Worm (Caenorhabditis elegans) whole organism, mixed stage, embryonic: Measurements from ENCODE around the gene clc-28.

Experiments used
- M03D4.4 ChIP-seq: sonication (generic microtip); optimal IDR thresholded peaks from 2 replicates; lab custom pipeline; 2017; ENCODE audit warnings: mild to moderate bottlenecking, missing genetic modification characterization, missing compliant biosample characterization
- bed-3 ChIP-seq: fragments of 200-800 bp; sonication (Bioruptor generic); optimal IDR thresholded peaks from 3 replicates; lab custom pipeline; 2018; ENCODE audit warnings: mild to moderate bottlenecking, missing genetic modification characterization, moderate library complexity, missing compliant biosample characterization
- blmp-1 ChIP-seq: fragments of 150-350 bp; optimal IDR thresholded peaks from 2 replicates; lab custom pipeline; 2014; ENCODE audit warnings: missing biosample characterization, missing genetic modification characterization
- ceh-39 ChIP-seq: fragments of 150-350 bp; optimal IDR thresholded peaks from 2 replicates; lab custom pipeline; 2014; ENCODE audit warnings: missing biosample characterization, missing genetic modification characterization
- ceh-43 ChIP-seq: fragments of 200-800 bp; sonication (Bioruptor generic); optimal IDR thresholded peaks from 2 replicates; lab custom pipeline; 2018; ENCODE audit warnings: mild to moderate bottlenecking, missing genetic modification characterization, moderate library complexity, missing compliant biosample characterization
- ceh-83 ChIP-seq: fragments of 200-800 bp; sonication (Bioruptor generic); optimal IDR thresholded peaks from 2 replicates; lab custom pipeline; 2018; ENCODE audit warnings: mild to moderate bottlenecking, missing genetic modification characterization, missing compliant biosample characterization
- ces-1 ChIP-seq: fragments of 150-350 bp; optimal IDR thresholded peaks from 2 replicates; lab custom pipeline; 2014; ENCODE audit warnings: missing biosample characterization, missing genetic modification reagents, missing genetic modification characterization
- cnd-1 ChIP-seq: fragments of 200-800 bp; sonication (Bioruptor generic); optimal IDR thresholded peaks from 2 replicates; lab custom pipeline; 2018; ENCODE audit warnings: mild to moderate bottlenecking, missing genetic modification characterization, missing compliant biosample characterization
- drap-1 ChIP-seq: fragments of 200-800 bp; sonication (Bioruptor generic); optimal IDR thresholded peaks from 3 replicates; lab custom pipeline; 2018; ENCODE audit warnings: mild to moderate bottlenecking, missing genetic modification characterization, missing compliant biosample characterization
- elt-1 ChIP-seq: sonication (generic microtip); optimal IDR thresholded peaks from 2 replicates; lab custom pipeline; 2017; ENCODE audit warnings: missing genetic modification characterization, mild to moderate bottlenecking, missing compliant biosample characterization, antibody characterized with exemption, moderate library complexity, borderline replicate concordance; ENCODE audit not compliant: insufficient read depth
- elt-3 ChIP-seq: fragments of 150-350 bp; optimal IDR thresholded peaks from 2 replicates; lab custom pipeline; 2014; ENCODE audit warnings: missing biosample characterization, missing genetic modification characterization
- flh-1 ChIP-seq: fragments of 200-800 bp; sonication (Bioruptor generic); optimal IDR thresholded peaks from 2 replicates; lab custom pipeline; 2018; ENCODE audit warnings: mild to moderate bottlenecking, missing genetic modification characterization, moderate library complexity, missing compliant biosample characterization
- ham-2 ChIP-seq: fragments of 200-800 bp; sonication (Bioruptor generic); optimal IDR thresholded peaks from 2 replicates; lab custom pipeline; 2018; ENCODE audit warnings: mild to moderate bottlenecking, missing genetic modification characterization, missing compliant biosample characterization
- hlh-1 ChIP-seq: fragments of 150-350 bp; optimal IDR thresholded peaks from 2 replicates; lab custom pipeline; 2014; ENCODE audit warnings: missing biosample characterization, missing genetic modification reagents, missing genetic modification characterization
- lin-13 ChIP-seq: fragments of 150-350 bp; optimal IDR thresholded peaks from 2 replicates; lab custom pipeline; 2014; ENCODE audit warnings: missing biosample characterization, missing genetic modification characterization
- lin-32 ChIP-seq: fragments of 200-800 bp; sonication (Bioruptor generic); optimal IDR thresholded peaks from 2 replicates; lab custom pipeline; 2018; ENCODE audit warnings: mild to moderate bottlenecking, missing genetic modification characterization, missing compliant biosample characterization
- lsy-2 ChIP-seq: fragments of 150-350 bp; optimal IDR thresholded peaks from 2 replicates; lab custom pipeline; 2014; ENCODE audit warnings: missing biosample characterization, missing genetic modification characterization
- mab-5 ChIP-seq: fragments of 150-350 bp; optimal IDR thresholded peaks from 2 replicates; lab custom pipeline; 2014; ENCODE audit warnings: missing biosample characterization, missing genetic modification characterization
- mep-1 ChIP-seq: fragments of 150-350 bp; optimal IDR thresholded peaks from 2 replicates; lab custom pipeline; 2017; ENCODE audit warnings: missing biosample characterization, missing genetic modification reagents, missing genetic modification characterization, inconsistent platforms
- mls-2 ChIP-seq: sonication (generic microtip); optimal IDR thresholded peaks from 2 replicates; lab custom pipeline; 2016; ENCODE audit warnings: mild to moderate bottlenecking, missing genetic modification characterization, moderate library complexity, missing compliant biosample characterization
- nhr-12 ChIP-seq: fragments of 150-350 bp; optimal IDR thresholded peaks from 2 replicates; lab custom pipeline; 2014; ENCODE audit warnings: missing biosample characterization, missing genetic modification characterization
- nhr-2 ChIP-seq: fragments of 150-350 bp; optimal IDR thresholded peaks from 2 replicates; lab custom pipeline; 2014; ENCODE audit warnings: missing biosample characterization, missing genetic modification characterization
- nhr-237 ChIP-seq: fragments of 150-350 bp; optimal IDR thresholded peaks from 2 replicates; lab custom pipeline; 2014; ENCODE audit warnings: missing biosample characterization, missing genetic modification characterization
- nhr-28 ChIP-seq: fragments of 150-350 bp; optimal IDR thresholded peaks from 2 replicates; lab custom pipeline; 2014; ENCODE audit warnings: missing biosample characterization, missing genetic modification characterization
- nhr-76 ChIP-seq: sonication (generic microtip); optimal IDR thresholded peaks from 2 replicates; lab custom pipeline; 2017; ENCODE audit warnings: missing biosample characterization, missing genetic modification characterization
- pha-4 ChIP-seq: fragments of 150-350 bp; optimal IDR thresholded peaks from 2 replicates; lab custom pipeline; 2018; ENCODE audit warnings: missing biosample characterization, missing genetic modification reagents, missing genetic modification characterization
- sem-2 ChIP-seq: fragments of 200-800 bp; sonication (Bioruptor generic); optimal IDR thresholded peaks from 2 replicates; lab custom pipeline; 2018; ENCODE audit warnings: mild to moderate bottlenecking, missing genetic modification characterization, missing compliant biosample characterization
- snpc-4 ChIP-seq: fragments of 150-350 bp; optimal IDR thresholded peaks from 2 replicates; lab custom pipeline; 2014; ENCODE audit warnings: missing biosample characterization, missing genetic modification characterization
- sptf-1 ChIP-seq: sonication (generic microtip); optimal IDR thresholded peaks from 2 replicates; lab custom pipeline; 2017; ENCODE audit warnings: mild to moderate bottlenecking, missing genetic modification characterization, moderate library complexity, missing compliant biosample characterization
- tbx-8 ChIP-seq: fragments of 200-800 bp; sonication (Bioruptor generic); optimal IDR thresholded peaks from 2 replicates; lab custom pipeline; 2018; ENCODE audit warnings: mild to moderate bottlenecking, missing genetic modification characterization, moderate library complexity, missing compliant biosample characterization
- unc-120 ChIP-seq: sonication (generic microtip); optimal IDR thresholded peaks from 2 replicates; lab custom pipeline; 2017; ENCODE audit warnings: missing genetic modification characterization, missing compliant biosample characterization; ENCODE audit not compliant: poor library complexity, severe bottlenecking
- unc-39 ChIP-seq: fragments of 150-350 bp; optimal IDR thresholded peaks from 2 replicates; lab custom pipeline; 2014; ENCODE audit warnings: missing biosample characterization, missing genetic modification characterization
- unc-62 ChIP-seq: fragments of 150-350 bp; optimal IDR thresholded peaks from 2 replicates; lab custom pipeline; 2014; ENCODE audit warnings: missing biosample characterization, missing genetic modification reagents, missing genetic modification characterization
- zip-8 ChIP-seq: fragments of 150-350 bp; optimal IDR thresholded peaks from 2 replicates; lab custom pipeline; 2014; ENCODE audit warnings: missing biosample characterization, missing genetic modification characterization
- ztf-11 ChIP-seq: fragments of 150-350 bp; optimal IDR thresholded peaks from 2 replicates; lab custom pipeline; 2014; ENCODE audit warnings: missing biosample characterization, missing genetic modification characterization

Gene clc-28

DNA sequence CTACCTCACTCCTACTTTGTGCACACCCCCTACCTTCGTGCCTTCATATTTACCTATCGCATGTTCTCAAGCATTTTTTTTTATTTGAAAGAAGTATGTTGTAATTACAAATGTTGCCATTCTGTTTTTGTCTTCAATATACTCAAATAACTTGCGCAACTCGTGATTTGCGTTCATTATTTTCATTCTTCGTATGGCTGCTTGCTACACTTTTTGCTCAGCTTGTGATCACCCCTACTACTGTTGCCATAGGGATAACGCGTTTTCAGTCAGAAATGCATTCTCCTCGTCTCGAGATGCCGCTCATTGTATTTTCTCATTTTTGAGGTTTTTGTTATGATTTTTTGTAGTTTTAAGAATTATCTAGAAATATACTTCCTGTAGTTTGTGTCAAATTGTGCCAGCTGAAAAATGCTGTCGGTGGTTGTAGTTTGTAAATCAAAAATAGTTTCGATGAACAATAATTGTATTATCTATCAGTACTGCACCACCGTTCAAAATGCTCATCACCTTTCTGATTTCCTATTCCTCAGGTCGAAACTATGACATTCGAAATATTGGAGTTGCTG, 16.5 kb downstream of the clc-28 start, which contains the start of gene F10E9.1:
F10E9.1 (plus strand) TSS at position 519 of the 569 bp plus-strand sequence.
- no peak for TF ChIP-seq lsy-2 (tag; lab: Kevin White, UChicago)
- TF ChIP-seq nhr-2 (tag; lab: Kevin White, UChicago) = no peak
- TF ChIP-seq sem-2 = no peak
- no peak for TF ChIP-seq ham-2
- no peak for TF ChIP-seq mls-2
- no peak for TF ChIP-seq ceh-39 (tag; lab: Kevin White, UChicago)
- no peak for TF ChIP-seq ceh-43 (GFP tag; lab: Kevin White, UChicago)
- no peak for TF ChIP-seq drap-1
- TF ChIP-seq bed-3 = no peak
- no peak for TF ChIP-seq elt-1 (tag; lab: Kevin White, UChicago)
- TF ChIP-seq ceh-83 (GFP tag; lab: Kevin White, UChicago) = no peak
- TF ChIP-seq nhr-76 = no peak
- TF ChIP-seq unc-62 (GFP tag; lab: Kevin White, UChicago) = no peak
- no peak for TF ChIP-seq elt-3
- TF ChIP-seq ztf-11 (tag; lab: Kevin White, UChicago) = no peak
- TF ChIP-seq unc-120 (tag; lab: Kevin White, UChicago) = no peak
- no peak for TF ChIP-seq nhr-28 (tag; lab: Kevin White, UChicago)

DNA sequence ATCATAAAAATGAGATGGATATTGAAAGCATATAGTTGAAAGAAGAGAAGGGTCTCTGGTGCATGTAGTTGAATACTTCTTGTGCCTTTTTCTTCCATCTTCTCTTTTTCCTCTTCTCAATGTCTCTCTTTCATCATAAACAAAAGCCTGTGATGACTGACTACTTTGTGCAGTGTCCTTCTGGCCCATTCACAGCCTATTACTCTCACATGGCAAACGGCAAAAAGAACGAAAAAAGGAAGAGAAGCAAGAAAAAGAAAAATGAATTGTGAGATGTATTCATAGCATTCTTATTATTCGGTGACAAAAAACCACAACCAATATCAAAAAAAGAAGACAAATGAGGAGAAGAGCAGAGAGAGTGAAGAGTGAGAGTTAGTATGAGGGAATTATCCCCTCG, 18.0 kb downstream of the clc-28 start:
- TF ChIP-seq lin-13 (tag; lab: Kevin White, UChicago) (no peak), drap-1 (no peak), unc-39 (no peak), unc-120 (tag; lab: Kevin White, UChicago) (no peak), bed-3 (no peak), flh-1 (GFP tag; lab: Kevin White, UChicago) (no peak), ceh-43 (GFP tag; lab: Kevin White, UChicago) (no peak), hlh-1 (tag; lab: Kevin White, UChicago) (no peak), M03D4.4 (tag; lab: Kevin White, UChicago) (no peak), nhr-28 (tag; lab: Kevin White, UChicago) (no peak), lin-32 (no peak), lsy-2 (tag; lab: Kevin White, UChicago) (no peak), mab-5 (tag; lab: Kevin White, UChicago) (no peak)

DNA sequence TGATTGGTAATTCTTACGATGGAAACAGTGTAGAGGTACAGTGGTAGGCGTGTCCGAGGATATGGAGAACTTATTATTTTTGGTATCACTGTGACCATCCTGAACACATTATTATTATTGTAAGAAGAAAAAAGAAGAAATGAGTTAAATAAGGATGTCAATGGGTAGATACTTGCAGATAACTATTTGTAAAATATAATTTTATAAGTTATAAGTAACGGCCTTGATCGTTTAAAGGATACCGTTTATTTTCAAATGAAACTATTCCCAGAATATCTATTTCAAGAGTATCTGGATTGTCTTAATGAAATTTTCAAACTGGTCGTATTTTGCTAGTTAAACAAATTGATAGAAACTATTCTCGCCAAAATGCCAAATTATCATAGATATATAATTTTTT, 19.1 kb downstream of the clc-28 start, which contains the start of gene F10E9.10:
F10E9.10 (minus strand) TSS at position 101 of the 400 bp plus-strand sequence.
- TF ChIP-seq unc-62 (GFP tag; lab: Kevin White, UChicago) (no peak), snpc-4 (tag; lab: Kevin White, UChicago) (no peak), mab-5 (tag; lab: Kevin White, UChicago) (no peak), pha-4 (no peak), drap-1 (no peak), hlh-1 (tag; lab: Kevin White, UChicago) (no peak), zip-8 (tag; lab: Kevin White, UChicago) (no peak), elt-1 (tag; lab: Kevin White, UChicago) (no peak), unc-120 (tag; lab: Kevin White, UChicago) (no peak), nhr-28 (tag; lab: Kevin White, UChicago) (no peak), tbx-8 (GFP tag; lab: Kevin White, UChicago) (no peak), ztf-11 (tag; lab: Kevin White, UChicago) (no peak), M03D4.4 (tag; lab: Kevin White, UChicago) (no peak), elt-3 (no peak)

DNA sequence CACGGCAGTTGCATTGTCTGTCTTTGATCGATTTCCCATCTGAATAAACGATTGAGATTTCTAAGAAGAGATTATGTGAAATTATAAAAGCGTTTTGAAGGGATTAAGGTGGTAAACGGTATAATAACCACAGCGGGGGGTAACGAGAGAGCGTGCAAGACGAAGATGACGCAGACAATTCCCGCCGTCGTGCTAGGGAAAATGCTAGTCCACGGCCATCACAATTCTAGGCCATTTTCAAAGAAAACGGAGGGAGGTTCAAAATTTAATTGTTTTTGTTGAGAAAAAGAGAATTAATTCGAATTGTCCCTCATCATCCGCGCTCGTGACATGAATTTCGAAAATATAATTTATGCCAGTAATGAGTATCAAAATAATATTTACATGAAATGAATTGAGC, 20.2 kb downstream of the clc-28 start, which contains the start of gene F10E9.11:
F10E9.11 (minus strand) TSS at position 161 of the 400 bp plus-strand sequence.
- peak; percentile 65 for TF ChIP-seq mls-2
- no peak for TF ChIP-seq blmp-1 (tag; lab: Kevin White, UChicago)
- TF ChIP-seq ztf-11 (tag; lab: Kevin White, UChicago) = no peak
- no peak for TF ChIP-seq ceh-83 (GFP tag; lab: Kevin White, UChicago)
- peak; percentile 20 for TF ChIP-seq ceh-39 (tag; lab: Kevin White, UChicago)
- no peak for TF ChIP-seq flh-1 (GFP tag; lab: Kevin White, UChicago)
- TF ChIP-seq nhr-2 (tag; lab: Kevin White, UChicago) = peak; percentile 42
- no peak for TF ChIP-seq nhr-28 (tag; lab: Kevin White, UChicago)
- peak; percentile 21 for TF ChIP-seq pha-4
- TF ChIP-seq nhr-12 (tag; lab: Kevin White, UChicago) = no peak
- TF ChIP-seq bed-3 = no peak
- peak; percentile 3 for TF ChIP-seq nhr-237 (tag; lab: Kevin White, UChicago)
- no peak for TF ChIP-seq elt-3
- no peak for TF ChIP-seq lin-32
- TF ChIP-seq unc-39 = no peak
- peak; percentile 75 for TF ChIP-seq mep-1
- TF ChIP-seq unc-62 (GFP tag; lab: Kevin White, UChicago) = no peak
- peak; percentile 69 for TF ChIP-seq sptf-1 (tag; lab: Kevin White, UChicago)
- TF ChIP-seq zip-8 (tag; lab: Kevin White, UChicago) = no peak
- peak; percentile 50 for TF ChIP-seq tbx-8 (GFP tag; lab: Kevin White, UChicago)
- no peak for TF ChIP-seq sem-2
- TF ChIP-seq hlh-1 (tag; lab: Kevin White, UChicago) = no peak
- no peak for TF ChIP-seq M03D4.4 (tag; lab: Kevin White, UChicago)
- TF ChIP-seq nhr-76 = no peak
- TF ChIP-seq cnd-1 = no peak
- TF ChIP-seq drap-1 = peak; percentile 21
- TF ChIP-seq ham-2 = peak; percentile 58
- no peak for TF ChIP-seq elt-1 (tag; lab: Kevin White, UChicago)
- TF ChIP-seq mab-5 (tag; lab: Kevin White, UChicago) = peak; percentile 77
- TF ChIP-seq unc-120 (tag; lab: Kevin White, UChicago) = no peak
- TF ChIP-seq lsy-2 (tag; lab: Kevin White, UChicago) = peak; percentile 79
- no peak for TF ChIP-seq snpc-4 (tag; lab: Kevin White, UChicago)
- peak; percentile 73 for TF ChIP-seq lin-13 (tag; lab: Kevin White, UChicago)
- peak; percentile 75 for TF ChIP-seq ces-1
- peak; percentile 72 for TF ChIP-seq ceh-43 (GFP tag; lab: Kevin White, UChicago)
